Worm (Caenorhabditis elegans): ENCODE measurements around the gene C56E6.2.

Gene C56E6.2

DNA sequence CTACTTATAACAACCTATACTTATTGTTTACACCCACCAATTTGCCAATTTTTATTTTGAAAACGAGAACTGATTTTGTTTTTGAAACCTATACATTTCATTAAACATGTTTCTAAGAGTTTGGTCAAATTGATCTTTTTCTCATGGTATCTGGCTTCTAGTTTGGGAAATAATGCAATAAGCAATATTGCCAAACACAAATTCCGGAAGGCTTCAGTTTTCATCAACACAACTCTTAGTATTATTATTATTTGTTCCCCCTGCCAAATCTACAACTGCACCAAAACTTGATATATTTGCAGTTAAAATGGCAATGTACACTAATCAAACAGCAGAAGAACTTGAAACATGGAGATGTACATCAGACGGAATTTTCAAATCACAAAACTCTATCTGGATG is 44.0 kb downstream of the C56E6.2 start, which contains the start of gene sra-27:
TSS of gene sra-27 (plus strand) at position 301 of the 400 bp plus-strand sequence.
- TF ChIP-seq nhr-76 (tag; optimal IDR thresholded peaks at IDR 0.05) (no peak), lin-32 (GFP tag; optimal IDR thresholded peaks at IDR 0.05) (no peak), ceh-43 (GFP tag; optimal IDR thresholded peaks at IDR 0.05) (no peak)

- no peak for TF ChIP-seq sptf-1 (tag; optimal IDR thresholded peaks at IDR 0.05)
- TF ChIP-seq lsy-2 (tag; optimal IDR thresholded peaks at IDR 0.05), result no peak
- TF ChIP-seq nhr-237 (tag; optimal IDR thresholded peaks at IDR 0.05), result no peak
- no peak for TF ChIP-seq ztf-11 (tag; optimal IDR thresholded peaks at IDR 0.05)
Observed at ce11 chrII:6573677-6574076, 49.0 kb downstream of the C56E6.2 start, which contains the start of gene sra-28. Gene sra-28 (minus strand): TSS chrII:6573777.

- TF ChIP-seq ztf-11 (tag; optimal IDR thresholded peaks at IDR 0.05), result no peak
- TF ChIP-seq cnd-1 (tag; optimal IDR thresholded peaks at IDR 0.05), result no peak
- no peak for TF ChIP-seq blmp-1 (tag; optimal IDR thresholded peaks at IDR 0.05)
- no peak for TF ChIP-seq nhr-2 (tag; optimal IDR thresholded peaks at IDR 0.05)
- TF ChIP-seq mls-2 (tag; optimal IDR thresholded peaks at IDR 0.05), result no peak
- TF ChIP-seq sptf-1 (tag; optimal IDR thresholded peaks at IDR 0.05), result no peak
- TF ChIP-seq lin-32 (GFP tag; optimal IDR thresholded peaks at IDR 0.05), result no peak
- TF ChIP-seq ces-1 (GFP tag; optimal IDR thresholded peaks at IDR 0.05), result no peak
- no peak for TF ChIP-seq nhr-12 (tag; optimal IDR thresholded peaks at IDR 0.05)
- no peak for TF ChIP-seq nhr-76 (tag; optimal IDR thresholded peaks at IDR 0.05)
- no peak for TF ChIP-seq ceh-83 (GFP tag; optimal IDR thresholded peaks at IDR 0.05)
- no peak for TF ChIP-seq snpc-4 (tag; optimal IDR thresholded peaks at IDR 0.05)
- no peak for TF ChIP-seq pha-4 (tag; optimal IDR thresholded peaks at IDR 0.05)
- TF ChIP-seq mab-5 (tag; optimal IDR thresholded peaks at IDR 0.05), result no peak
- TF ChIP-seq lin-13 (tag; optimal IDR thresholded peaks at IDR 0.05), result no peak
- TF ChIP-seq nhr-28 (tag; optimal IDR thresholded peaks at IDR 0.05), result no peak
Observed at ce11 chrII:6575647-6576046, 50.9 kb downstream of the C56E6.2 start, which contains the start of gene sra-29. Gene sra-29 (minus strand): TSS chrII:6575747.

Measured in whole organism, mixed stage, embryonic.